Fruit fly (Drosophila melanogaster): ENCODE data around the gene CG32365.

CG32365 gene

dm6 chr3L:7836633-7837394, 32.0 kb upstream of the CG32365 start (continued):
- TF ChIP-seq unc-4 (GFP tag; IDR thresholded peaks at IDR 0.05; ENCODE audit: partially characterized antibody) (no peak; the same call in 1 of the 2 replicates), BtbVII (GFP tag; optimal IDR thresholded peaks at IDR 0.05) (peak; percentile 62), CG12942 (GFP tag; optimal IDR thresholded peaks at IDR 0.05) (no peak), CG31224 (GFP tag; IDR thresholded peaks at IDR 0.05) (no peak), Ravus (GFP tag; IDR thresholded peaks at IDR 0.05) (no peak), Lhr (GFP tag; optimal IDR thresholded peaks at IDR 0.05) (no peak), CG17361 (GFP tag; IDR thresholded peaks at IDR 0.05) (peak; percentile 26; the same call in 1 of the 3 replicates), az2 (GFP tag; optimal IDR thresholded peaks at IDR 0.05) (no peak), so (GFP tag; IDR thresholded peaks at IDR 0.05) (peak; percentile 63; the same call in 2 of the 3 replicates), slp2 (GFP tag; optimal IDR thresholded peaks at IDR 0.05) (no peak), pum (GFP tag; optimal IDR thresholded peaks at IDR 0.05) (no peak), TFAM (GFP tag; optimal IDR thresholded peaks at IDR 0.05) (no peak), CG10209 (GFP tag; optimal IDR thresholded peaks at IDR 0.05) (no peak), CG12236 (GFP tag; optimal IDR thresholded peaks at IDR 0.05) (no peak), CG32767 (GFP tag; IDR thresholded peaks at IDR 0.05) (no peak), CG10147 (GFP tag; optimal IDR thresholded peaks at IDR 0.05) (no peak), Scr (GFP tag; IDR thresholded peaks at IDR 0.05; ENCODE audit: partially characterized antibody) (no peak), eyg (GFP tag; optimal IDR thresholded peaks at IDR 0.05) (no peak), Xbp1 (GFP tag; optimal IDR thresholded peaks at IDR 0.05) (peak; percentile 2), CG34422 (GFP tag; IDR thresholded peaks at IDR 0.05) (peak; percentile 37; the same call in 1 of the 3 replicates), CG10462 (GFP tag; optimal IDR thresholded peaks at IDR 0.05) (no peak), btn (GFP tag; optimal IDR thresholded peaks at IDR 0.05) (no peak), CG4820 (GFP tag; optimal IDR thresholded peaks at IDR 0.05) (no peak), Poxn (GFP tag; IDR thresholded peaks at IDR 0.05) (no peak), da (GFP tag; optimal IDR thresholded peaks at IDR 0.05) (no peak), CG8281 (tag; optimal IDR thresholded peaks at IDR 0.05) (no peak), nerfin-1 (tag; optimal IDR thresholded peaks at IDR 0.05) (peak; percentile 56), CG11456 (GFP tag; IDR thresholded peaks at IDR 0.05) (peak; percentile 42; the same call in 1 of the 3 replicates), tx (GFP tag; optimal IDR thresholded peaks at IDR 0.05) (no peak), CG33557 (GFP tag; optimal IDR thresholded peaks at IDR 0.05) (no peak), ara (GFP tag; IDR thresholded peaks at IDR 0.05) (no peak), CG17612 (GFP tag; IDR thresholded peaks at IDR 0.05) (no peak), YL-1 (GFP tag; optimal IDR thresholded peaks at IDR 0.05) (no peak), bigmax (GFP tag; optimal IDR thresholded peaks at IDR 0.05) (no peak), jing (GFP tag; optimal IDR thresholded peaks at IDR 0.05) (no peak), CG13287 (GFP tag; IDR thresholded peaks at IDR 0.05; ENCODE audit: partially characterized antibody) (peak; percentile 47; the same call in 1 of the 2 replicates), CG3065 (GFP tag; optimal IDR thresholded peaks at IDR 0.05) (no peak), Awh (GFP tag; IDR thresholded peaks at IDR 0.05) (peak; percentile 35; the same call in 1 of the 2 replicates), onecut (GFP tag; IDR thresholded peaks at IDR 0.05) (peak; percentile 42; the same call in 1 of the 2 replicates), stc (GFP tag; IDR thresholded peaks at IDR 0.05) (0 out of 2 replicates have a peak, but pooled peaks have one; percentile 41), CG12299 (tag; optimal IDR thresholded peaks at IDR 0.05) (peak; percentile 12), CG1602 (GFP tag; optimal IDR thresholded peaks at IDR 0.05) (no peak), Ets97D (GFP tag; optimal IDR thresholded peaks at IDR 0.05) (peak; percentile 7), Dbx (GFP tag; IDR thresholded peaks at IDR 0.05) (peak; percentile 4; the same call in 2 of the 3 replicates), Stat92E (GFP tag; optimal IDR thresholded peaks at IDR 0.05) (no peak), ab (GFP tag; optimal IDR thresholded peaks at IDR 0.05) (no peak), exex (tag; optimal IDR thresholded peaks at IDR 0.05) (peak; percentile 91), ttk (GFP tag; IDR thresholded peaks at IDR 0.05) (peak; percentile 42; the same call in 1 of the 2 replicates), CG10543 (GFP tag; optimal IDR thresholded peaks at IDR 0.05) (peak; percentile 62), shn (GFP tag; optimal IDR thresholded peaks at IDR 0.05) (no peak)

All from whole organism, embryonic.